Fruit fly (Drosophila melanogaster) whole organism, pupa: ENCODE data around the gene Vm26Ac.
A peak's percentile ranks its signal among the peaks of the same experiment; 100 is the strongest.

ENCODE experiments used
- CG10348 ChIP-seq: fragments of 200-800 bp; sonication (Bioruptor generic); IDR thresholded peaks from 2 replicates; pipeline ENCODE4 v1.3.6; 2022; ENCODE audit warnings: missing biosample characterization, missing genetic modification characterization
- CG12605 ChIP-seq: fragments of 200-800 bp; sonication (Bioruptor generic); IDR thresholded peaks from 2 replicates; pipeline ENCODE4 v1.3.6; 2022; ENCODE audit warnings: missing biosample characterization, missing genetic modification characterization
- CG13204 ChIP-seq: fragments of 200-800 bp; sonication (Bioruptor generic); optimal IDR thresholded peaks from 2 replicates; lab custom pipeline; 2018; ENCODE audit warnings: missing biosample characterization, mild to moderate bottlenecking, missing genetic modification characterization, moderate library complexity
- CG14655 ChIP-seq: fragments of 200-800 bp; sonication (Bioruptor generic); optimal IDR thresholded peaks from 3 replicates; lab custom pipeline; 2017; ENCODE audit warnings: mild to moderate bottlenecking, missing biosample characterization, missing genetic modification reagents, missing genetic modification characterization
- CG15710 ChIP-seq: fragments of 200-800 bp; sonication (Bioruptor generic); optimal IDR thresholded peaks from 2 replicates; lab custom pipeline; 2018; ENCODE audit warnings: missing biosample characterization, mild to moderate bottlenecking, missing genetic modification characterization, moderate library complexity
- CG17806 ChIP-seq: fragments of 200-800 bp; sonication (Bioruptor generic); optimal IDR thresholded peaks from 2 replicates; lab custom pipeline; 2018; ENCODE audit warnings: missing biosample characterization, mild to moderate bottlenecking, missing genetic modification characterization, moderate library complexity
- CG32121 ChIP-seq: fragments of 200-800 bp; sonication (Bioruptor generic); IDR thresholded peaks from 2 replicates; pipeline ENCODE4 v1.3.6; 2022; ENCODE audit warnings: missing biosample characterization, missing genetic modification characterization
- CG34367 ChIP-seq: fragments of 200-800 bp; sonication (Bioruptor generic); optimal IDR thresholded peaks from 2 replicates; lab custom pipeline; 2018; ENCODE audit warnings: missing biosample characterization, mild to moderate bottlenecking, missing genetic modification characterization
- CG4496 ChIP-seq: fragments of 200-800 bp; sonication (Bioruptor generic); IDR thresholded peaks from 3 replicates; pipeline ENCODE4 v1.3.6; 2022; ENCODE audit warnings: missing biosample characterization, missing genetic modification characterization
- CG8159 ChIP-seq: fragments of 200-800 bp; sonication (Bioruptor generic); optimal IDR thresholded peaks from 3 replicates; lab custom pipeline; 2018; ENCODE audit warnings: missing biosample characterization, mild to moderate bottlenecking, missing genetic modification characterization, moderate library complexity
- CG8301 ChIP-seq: fragments of 200-800 bp; sonication (Bioruptor generic); optimal IDR thresholded peaks from 2 replicates; lab custom pipeline; 2018; ENCODE audit warnings: missing biosample characterization, mild to moderate bottlenecking, missing genetic modification characterization
- CG9948 ChIP-seq: fragments of 200-800 bp; sonication (Bioruptor generic); optimal IDR thresholded peaks from 2 replicates; lab custom pipeline; 2018; ENCODE audit warnings: missing biosample characterization, mild to moderate bottlenecking, missing genetic modification characterization, moderate library complexity
- D1 ChIP-seq: fragments of 200-800 bp; sonication (Bioruptor generic); optimal IDR thresholded peaks from 2 replicates; lab custom pipeline; 2018; ENCODE audit warnings: missing biosample characterization, mild to moderate bottlenecking, missing genetic modification characterization, moderate library complexity
- EcR ChIP-seq: fragments of 200-800 bp; sonication (Bioruptor generic); optimal IDR thresholded peaks from 3 replicates; lab custom pipeline; 2019; ENCODE audit warnings: missing biosample characterization, missing genetic modification characterization, mild to moderate bottlenecking, moderate library complexity, missing genetic modification reagents
- Ets98B ChIP-seq: fragments of 200-800 bp; sonication (Bioruptor generic); IDR thresholded peaks from 2 replicates; pipeline ENCODE4 v1.3.6; 2022; ENCODE audit warnings: missing biosample characterization, missing genetic modification characterization
- Pif1A ChIP-seq: fragments of 200-800 bp; sonication (Bioruptor generic); optimal IDR thresholded peaks from 3 replicates; lab custom pipeline; 2016; ENCODE audit warnings: missing biosample characterization, missing genetic modification characterization
- Pif1B ChIP-seq: fragments of 200-800 bp; sonication (Bioruptor generic); optimal IDR thresholded peaks from 3 replicates; lab custom pipeline; 2016; ENCODE audit warnings: missing biosample characterization, missing genetic modification characterization
- Snoo ChIP-seq: fragments of 200-800 bp; sonication (Bioruptor generic); optimal IDR thresholded peaks from 3 replicates; lab custom pipeline; 2017; ENCODE audit warnings: missing biosample characterization, mild to moderate bottlenecking, missing genetic modification characterization, inconsistent platforms
- fd96Ca ChIP-seq: fragments of 200-800 bp; sonication (Bioruptor generic); IDR thresholded peaks from 3 replicates; pipeline ENCODE4 v1.3.6; 2022; ENCODE audit warnings: missing biosample characterization, missing genetic modification characterization
- gl ChIP-seq: fragments of 200-800 bp; sonication (Bioruptor generic); optimal IDR thresholded peaks from 2 replicates; lab custom pipeline; 2018; ENCODE audit warnings: missing biosample characterization, mild to moderate bottlenecking, missing genetic modification characterization
- rn ChIP-seq: fragments of 200-800 bp; sonication (Bioruptor generic); IDR thresholded peaks from 2 replicates; pipeline ENCODE4 v1.3.6; 2022; ENCODE audit warnings: missing biosample characterization, missing genetic modification characterization

The Vm26Ac gene

DNA sequence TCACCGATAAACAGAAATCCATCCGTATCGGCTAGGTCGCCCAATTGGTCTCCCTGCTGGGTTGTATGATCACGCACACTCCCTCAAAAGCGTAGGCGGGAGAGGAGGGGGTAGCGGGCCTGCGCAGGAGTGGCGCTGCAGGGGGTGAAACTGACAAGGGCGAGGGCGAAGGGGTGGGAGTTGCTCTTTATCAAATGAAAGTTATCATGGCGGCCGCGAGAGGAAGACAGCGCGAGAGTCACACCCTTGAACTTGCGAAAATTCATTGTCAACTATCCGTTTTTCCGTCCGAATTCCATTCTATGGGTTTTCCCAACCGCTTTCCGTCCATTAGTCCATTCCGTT, 20.6 kb upstream of the Vm26Ac start:
- no peak for TF ChIP-seq Pif1A (GFP tag; lab: Kevin White, UChicago)

DNA sequence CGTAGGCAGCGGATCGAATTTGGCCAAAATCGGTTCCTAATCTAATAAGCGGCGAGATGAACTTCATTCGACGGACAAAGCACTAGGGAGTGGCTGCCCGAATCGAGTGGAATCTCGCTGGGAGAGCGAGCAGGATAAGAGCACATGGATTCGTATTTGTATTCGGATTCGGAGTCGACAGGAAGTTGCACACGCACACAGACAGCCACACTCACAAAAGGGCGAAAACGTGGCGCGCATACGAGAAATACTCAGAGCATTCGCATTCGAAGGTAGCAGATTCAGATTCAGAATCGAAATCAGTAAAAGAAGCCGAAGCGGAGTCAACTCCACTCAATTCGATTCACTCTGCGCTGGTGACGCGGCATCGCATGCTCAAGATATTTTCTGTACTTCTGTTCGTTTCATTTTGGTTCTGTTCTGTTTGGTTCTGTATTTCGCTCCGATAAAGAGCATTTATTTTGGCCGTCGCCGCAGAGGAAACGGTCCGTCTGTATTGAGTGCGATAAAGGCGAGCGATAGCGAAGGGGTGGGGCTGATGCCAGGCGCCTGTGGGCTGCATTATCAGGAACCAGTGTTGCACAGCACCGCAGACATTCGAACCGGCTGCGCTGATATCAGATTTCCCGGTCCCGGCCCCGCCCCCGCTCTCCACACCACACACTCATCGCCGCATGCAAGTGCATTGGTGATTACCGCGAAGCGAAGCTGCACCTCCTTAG, 20.1 kb upstream of the Vm26Ac start:
- no peak for TF ChIP-seq Ets98B (GFP tag; lab: Robert Waterston, UW)
- peak; percentile 45 for TF ChIP-seq EcR (GFP tag; lab: Kevin White, UChicago)
- TF ChIP-seq Snoo (tag; lab: Kevin White, UChicago): peak; percentile 7
- TF ChIP-seq CG13204 (GFP tag; lab: Kevin White, UChicago): peak; percentile 68
- TF ChIP-seq Pif1B (GFP tag; lab: Kevin White, UChicago): peak; percentile 34
- TF ChIP-seq D1: no peak
- TF ChIP-seq CG15710 (tag; lab: Kevin White, UChicago): peak; percentile 5

- no peak for TF ChIP-seq Pif1A (GFP tag; lab: Kevin White, UChicago)
- no peak for TF ChIP-seq EcR (GFP tag; lab: Kevin White, UChicago)
- no peak for TF ChIP-seq CG4496
- no peak for TF ChIP-seq CG10348
- no peak for TF ChIP-seq CG34367 (tag; lab: Kevin White, UChicago)
- no peak for TF ChIP-seq D1
- TF ChIP-seq CG9948 (tag; lab: Kevin White, UChicago): no peak
- TF ChIP-seq Ets98B (GFP tag; lab: Robert Waterston, UW): no peak
- TF ChIP-seq rn (GFP tag; lab: Robert Waterston, UW): no peak
- no peak for TF ChIP-seq Snoo (tag; lab: Kevin White, UChicago)
Measured at dm6 chr2L:5977729-5978078, 19.3 kb upstream of the Vm26Ac start.

DNA sequence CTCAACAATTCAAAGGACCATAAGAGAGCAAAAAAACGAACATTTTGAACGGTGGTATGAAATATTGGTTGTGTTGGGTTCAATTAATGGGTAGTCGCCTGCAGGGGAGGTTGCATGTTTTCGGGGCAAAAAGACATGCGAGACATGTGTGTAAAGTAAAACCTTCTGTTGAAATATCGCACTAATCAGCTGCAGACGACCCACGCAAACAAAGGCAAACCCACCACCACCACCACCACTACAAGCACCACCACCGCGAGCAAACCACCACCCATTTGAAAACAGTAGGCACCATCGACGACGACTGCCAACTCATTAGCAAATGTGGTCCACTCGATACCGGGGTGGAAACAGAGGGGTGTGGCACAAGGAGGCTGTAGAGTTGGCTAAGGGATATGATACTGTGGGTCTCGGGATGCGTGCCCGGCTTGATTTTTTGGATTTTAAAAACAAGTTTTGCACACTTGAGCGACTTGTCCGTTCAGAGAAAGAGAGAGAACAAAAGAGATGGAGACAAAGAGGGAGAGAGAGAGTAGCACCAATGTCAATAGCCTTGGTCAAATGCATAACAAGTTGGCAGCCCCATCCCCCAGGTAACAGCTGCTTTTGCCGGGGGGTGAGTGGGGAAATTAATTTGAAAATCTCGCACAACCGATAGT, 18.8 kb upstream of the Vm26Ac start:
- TF ChIP-seq CG8159: peak; percentile 2
- TF ChIP-seq EcR (GFP tag; lab: Kevin White, UChicago): peak; percentile 97
- TF ChIP-seq CG13204 (GFP tag; lab: Kevin White, UChicago): peak; percentile 50
- TF ChIP-seq rn (GFP tag; lab: Robert Waterston, UW): no peak

dm6 chr2L:5975601-5976000, 17.2 kb upstream of the Vm26Ac start:
- TF ChIP-seq CG8301 (tag; lab: Kevin White, UChicago) (no peak), fd96Ca (GFP tag; lab: Robert Waterston, UW) (no peak), CG14655 (GFP tag; lab: Kevin White, UChicago) (no peak), Pif1B (GFP tag; lab: Kevin White, UChicago) (no peak), CG4496 (no peak), CG10348 (no peak), CG9948 (tag; lab: Kevin White, UChicago) (no peak), Pif1A (GFP tag; lab: Kevin White, UChicago) (no peak), CG34367 (tag; lab: Kevin White, UChicago) (no peak)

- peak; percentile 27 for TF ChIP-seq EcR (GFP tag; lab: Kevin White, UChicago)
- TF ChIP-seq CG32121 (GFP tag; lab: Robert Waterston, UW): no peak
- no peak for TF ChIP-seq CG10348
- 0 out of 3 replicates have a peak, but pooled peaks have one; percentile 16 for TF ChIP-seq fd96Ca (GFP tag; lab: Robert Waterston, UW)
- no peak for TF ChIP-seq CG14655 (GFP tag; lab: Kevin White, UChicago)
- no peak for TF ChIP-seq D1
- no peak for TF ChIP-seq CG12605 (GFP tag; lab: Robert Waterston, UW)
- TF ChIP-seq CG17806 (tag; lab: Kevin White, UChicago): no peak
- peak; percentile 16; the same call in 1 of the 2 replicates for TF ChIP-seq Ets98B (GFP tag; lab: Robert Waterston, UW)
- no peak for TF ChIP-seq CG9948 (tag; lab: Kevin White, UChicago)
- peak; percentile 43 for TF ChIP-seq CG13204 (GFP tag; lab: Kevin White, UChicago)
- TF ChIP-seq Pif1B (GFP tag; lab: Kevin White, UChicago): no peak
- TF ChIP-seq gl: no peak
- no peak for TF ChIP-seq CG34367 (tag; lab: Kevin White, UChicago)
- TF ChIP-seq CG15710 (tag; lab: Kevin White, UChicago): no peak
- no peak for TF ChIP-seq CG4496
- TF ChIP-seq rn (GFP tag; lab: Robert Waterston, UW): no peak
- no peak for TF ChIP-seq CG8159
- TF ChIP-seq Pif1A (GFP tag; lab: Kevin White, UChicago): no peak
- TF ChIP-seq CG8301 (tag; lab: Kevin White, UChicago): no peak
- TF ChIP-seq Snoo (tag; lab: Kevin White, UChicago): no peak
Measured at dm6 chr2L:5975025-5975539, 16.7 kb upstream of the Vm26Ac start.
